Fruit fly (Drosophila melanogaster) S2 (cell line): ENCODE data around the gene drongo.

Experiments
- CG8478 ChIP-seq: fragments of >200 bp; optimal IDR thresholded peaks from 2 replicates; lab custom pipeline; 2018
- CTCF ChIP-seq, 2 experiments: fragments of >200 bp; optimal IDR thresholded peaks; 2 replicates each; lab custom pipeline; 2018

DNA sequence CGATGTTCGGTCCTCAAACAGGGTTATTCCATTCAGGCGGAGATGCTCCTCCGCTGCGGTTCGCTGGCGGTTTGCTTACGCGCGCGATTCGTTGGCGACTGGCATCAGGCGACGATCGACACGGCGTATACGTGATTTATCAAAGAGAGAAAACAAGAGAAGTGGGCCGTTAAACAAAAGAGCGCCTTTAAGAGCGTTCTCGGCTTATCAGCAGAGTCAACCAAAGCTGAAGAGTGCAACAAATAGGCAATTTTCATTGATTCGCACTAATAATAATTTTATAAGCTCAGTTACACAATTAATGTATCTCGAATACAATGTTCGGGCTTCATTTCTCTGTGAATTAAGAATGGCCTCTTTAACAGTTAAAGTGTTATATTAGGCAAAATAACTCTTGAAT is 60.2 kb downstream of the drongo start, which contains the start of gene Pkg21D:
- TF ChIP-seq CTCF (optimal IDR thresholded peaks at IDR 0.05; lab: Kevin White, UChicago) (no peak), CG8478 (lab: Kevin White, UChicago) (no peak)
